Worm (Caenorhabditis elegans) whole organism, young adult: ENCODE results near the gene zgpa-1.

Source experiments
- B0336.3 ChIP-seq: fragments of 200-800 bp; sonication (Bioruptor generic); IDR thresholded peaks from 2 replicates; pipeline ENCODE4 v1.3.6; 2022; ENCODE audit warnings: missing genetic modification characterization, missing compliant biosample characterization
- F22D6.2 ChIP-seq: sonication (generic microtip); optimal IDR thresholded peaks from 2 replicates; lab custom pipeline; 2016; ENCODE audit warnings: mild to moderate bottlenecking, missing genetic modification characterization, missing compliant biosample characterization
- F33H1.4 ChIP-seq: fragments of 200-800 bp; sonication (Bioruptor generic); IDR thresholded peaks from 2 replicates; pipeline ENCODE4 v1.3.6; 2022; ENCODE audit warnings: missing genetic modification reagents, missing genetic modification characterization, missing compliant biosample characterization
- F37B4.10 ChIP-seq: fragments of 200-800 bp; sonication (Bioruptor generic); IDR thresholded peaks from 2 replicates; pipeline ENCODE4 v1.3.6; 2022; ENCODE audit warnings: missing genetic modification characterization, missing compliant biosample characterization
- F49E8.2 ChIP-seq: sonication (generic microtip); optimal IDR thresholded peaks from 3 replicates; lab custom pipeline; 2017; ENCODE audit warnings: missing genetic modification characterization, mild to moderate bottlenecking, missing compliant biosample characterization, antibody characterized with exemption, moderate library complexity; ENCODE audit not compliant: insufficient read depth
- F57A8.1 ChIP-seq: fragments of 200-800 bp; sonication (Bioruptor generic); optimal IDR thresholded peaks from 2 replicates; lab custom pipeline; 2018; ENCODE audit warnings: mild to moderate bottlenecking, missing genetic modification characterization, moderate library complexity, missing compliant biosample characterization
- T26A5.8 ChIP-seq: sonication (generic microtip); optimal IDR thresholded peaks from 2 replicates; lab custom pipeline; 2016; ENCODE audit warnings: missing genetic modification characterization, missing compliant biosample characterization
- Y53G8AR.9 ChIP-seq: fragments of 200-800 bp; sonication (Bioruptor generic); conservative IDR thresholded peaks from 2 replicates; pipeline ENCODE4 v1.3.6; 2022; ENCODE audit warnings: missing genetic modification reagents, missing genetic modification characterization, missing compliant biosample characterization
- Y79H2A.3 ChIP-seq: fragments of 200-800 bp; sonication (Bioruptor generic); conservative IDR thresholded peaks from 2 replicates; pipeline ENCODE4 v1.3.6; 2022; ENCODE audit warnings: missing genetic modification reagents, missing genetic modification characterization, missing compliant biosample characterization
- ZK185.1 ChIP-seq: sonication (generic microtip); optimal IDR thresholded peaks from 2 replicates; lab custom pipeline; 2016; ENCODE audit warnings: mild to moderate bottlenecking, missing genetic modification characterization, missing compliant biosample characterization; ENCODE audit not compliant: poor library complexity, severe bottlenecking
- athp-1 ChIP-seq: sonication (generic microtip); optimal IDR thresholded peaks from 2 replicates; lab custom pipeline; 2017; ENCODE audit warnings: mild to moderate bottlenecking, missing genetic modification characterization, missing compliant biosample characterization
- attf-6 ChIP-seq: fragments of 200-800 bp; sonication (Bioruptor generic); IDR thresholded peaks from 2 replicates; pipeline ENCODE4 v1.3.6; 2022; ENCODE audit warnings: missing genetic modification reagents, missing genetic modification characterization, missing compliant biosample characterization
- bed-1 ChIP-seq: fragments of 200-800 bp; sonication (Bioruptor generic); IDR thresholded peaks from 2 replicates; pipeline ENCODE4 v1.3.6; 2022; ENCODE audit warnings: missing genetic modification reagents, missing genetic modification characterization, missing compliant biosample characterization
- ccch-3 ChIP-seq: fragments of 200-800 bp; sonication (Bioruptor generic); optimal IDR thresholded peaks from 2 replicates; lab custom pipeline; 2018; ENCODE audit warnings: mild to moderate bottlenecking, missing genetic modification characterization, missing compliant biosample characterization
- cebp-1 ChIP-seq, 2 experiments: fragments of 200-800 bp in 1 of 2; sonication (Bioruptor generic) in 1 of 2; sonication (generic microtip) in 1 of 2; IDR thresholded peaks in 1 of 2; optimal IDR thresholded peaks in 1 of 2; 2 replicates each; pipeline versions ENCODE4 v1.3.6 to Lab custom; 2017 to 2022; ENCODE audit warnings: missing compliant biosample characterization in 2 of 2, missing genetic modification characterization in 2 of 2, mild to moderate bottlenecking in 1 of 2, missing genetic modification reagents in 1 of 2, moderate library complexity in 1 of 2
- ceh-100 ChIP-seq: fragments of 200-800 bp; sonication (Bioruptor generic); IDR thresholded peaks from 2 replicates; pipeline ENCODE4 v1.3.6; 2022; ENCODE audit warnings: missing genetic modification reagents, missing genetic modification characterization, missing compliant biosample characterization
- ceh-27 ChIP-seq: fragments of 200-800 bp; sonication (Bioruptor generic); optimal IDR thresholded peaks from 2 replicates; lab custom pipeline; 2018; ENCODE audit warnings: mild to moderate bottlenecking, missing genetic modification characterization, moderate library complexity, missing compliant biosample characterization
- ceh-79 ChIP-seq: sonication (generic microtip); optimal IDR thresholded peaks from 2 replicates; lab custom pipeline; 2017; ENCODE audit warnings: mild to moderate bottlenecking, missing genetic modification characterization, missing compliant biosample characterization
- ceh-91 ChIP-seq: fragments of 200-800 bp; sonication (Bioruptor generic); IDR thresholded peaks from 2 replicates; pipeline ENCODE4 v1.3.6; 2022; ENCODE audit warnings: missing genetic modification reagents, missing genetic modification characterization, missing compliant biosample characterization
- efl-1 ChIP-seq: fragments of 150-350 bp; optimal IDR thresholded peaks from 2 replicates; lab custom pipeline; 2014; ENCODE audit warnings: missing biosample characterization, missing genetic modification reagents, missing genetic modification characterization
- egl-44 ChIP-seq: fragments of 200-800 bp; sonication (Bioruptor generic); IDR thresholded peaks from 2 replicates; pipeline ENCODE4 v1.3.6; 2022; ENCODE audit warnings: missing genetic modification reagents, missing genetic modification characterization, missing compliant biosample characterization
- ekl-4 ChIP-seq: fragments of 200-800 bp; sonication (Bioruptor generic); IDR thresholded peaks from 2 replicates; pipeline ENCODE4 v1.3.6; 2022; ENCODE audit warnings: missing genetic modification reagents, missing genetic modification characterization, missing compliant biosample characterization
- hlh-26 ChIP-seq: fragments of 200-800 bp; sonication (Bioruptor generic); conservative IDR thresholded peaks from 2 replicates; pipeline ENCODE4 v1.3.6; 2022; ENCODE audit warnings: missing genetic modification reagents, missing genetic modification characterization, missing compliant biosample characterization
- hmg-1.2 ChIP-seq: fragments of 200-800 bp; sonication (Bioruptor generic); IDR thresholded peaks from 2 replicates; pipeline ENCODE4 v1.3.6; 2022; ENCODE audit warnings: missing genetic modification reagents, missing genetic modification characterization, missing compliant biosample characterization
- lag-1 ChIP-seq: fragments of 200-800 bp; sonication (Bioruptor generic); IDR thresholded peaks from 2 replicates; pipeline ENCODE4 v1.3.6; 2022; ENCODE audit warnings: missing genetic modification reagents, missing genetic modification characterization, missing compliant biosample characterization
- lin-35 ChIP-seq, 3 experiments: fragments of 150-350 bp in 2 of 3; sonication (generic microtip) in 1 of 3; optimal IDR thresholded peaks; 2 replicates each; lab custom pipeline; 2014 to 2018; ENCODE audit warnings: missing biosample characterization in 3 of 3, missing genetic modification characterization in 3 of 3, missing genetic modification reagents in 3 of 3
- lin-40 ChIP-seq: sonication (generic microtip); optimal IDR thresholded peaks from 2 replicates; lab custom pipeline; 2016; ENCODE audit warnings: missing genetic modification characterization, mild to moderate bottlenecking, missing compliant biosample characterization, missing genotype, missing genetic modification reagents
- madf-10 ChIP-seq: sonication (generic microtip); optimal IDR thresholded peaks from 2 replicates; lab custom pipeline; 2016; ENCODE audit warnings: mild to moderate bottlenecking, missing genetic modification characterization, missing compliant biosample characterization
- madf-3 ChIP-seq: fragments of 200-800 bp; sonication (Bioruptor generic); IDR thresholded peaks from 2 replicates; pipeline ENCODE4 v1.3.6; 2022; ENCODE audit warnings: missing genetic modification reagents, missing genetic modification characterization, missing compliant biosample characterization
- madf-6 ChIP-seq: fragments of 200-800 bp; sonication (Bioruptor generic); IDR thresholded peaks from 2 replicates; pipeline ENCODE4 v1.3.6; 2022; ENCODE audit warnings: missing genetic modification reagents, missing genetic modification characterization, missing compliant biosample characterization
- nfya-1 ChIP-seq: sonication (generic microtip); optimal IDR thresholded peaks from 2 replicates; lab custom pipeline; 2017; ENCODE audit warnings: antibody characterized with exemption, missing compliant biosample characterization, missing genetic modification characterization, borderline replicate concordance; ENCODE audit not compliant: insufficient read depth
- nfyb-1 ChIP-seq: fragments of 200-800 bp; sonication (Bioruptor generic); IDR thresholded peaks from 2 replicates; pipeline ENCODE4 v1.3.6; 2022; ENCODE audit warnings: missing genetic modification reagents, missing genetic modification characterization, missing compliant biosample characterization
- nhr-179 ChIP-seq: sonication (generic microtip); optimal IDR thresholded peaks from 2 replicates; lab custom pipeline; 2016; ENCODE audit warnings: mild to moderate bottlenecking, missing genetic modification characterization, missing compliant biosample characterization
- pbrm-1 ChIP-seq: fragments of 200-800 bp; sonication (Bioruptor generic); IDR thresholded peaks from 2 replicates; pipeline ENCODE4 v1.3.6; 2022; ENCODE audit warnings: missing genetic modification reagents, missing genetic modification characterization, missing compliant biosample characterization
- pha-4 ChIP-seq: fragments of 150-350 bp; sonication (generic microtip); optimal IDR thresholded peaks from 2 replicates; lab custom pipeline; 2014; ENCODE audit warnings: missing biosample characterization, missing genetic modification reagents, missing genetic modification characterization
- rec-8 ChIP-seq, 2 experiments: sonication (generic microtip); optimal IDR thresholded peaks; 2 replicates each; lab custom pipeline; 2016; ENCODE audit warnings: mild to moderate bottlenecking in 2 of 2, missing genetic modification characterization in 2 of 2, missing genetic modification reagents in 2 of 2, missing genotype in 2 of 2, missing biosample characterization in 1 of 2, missing compliant biosample characterization in 1 of 2, moderate library complexity in 1 of 2
- repo-1 ChIP-seq: sonication (generic microtip); optimal IDR thresholded peaks from 2 replicates; lab custom pipeline; 2017; ENCODE audit warnings: mild to moderate bottlenecking, missing genetic modification characterization, missing compliant biosample characterization
- snpc-3.4 ChIP-seq: sonication (generic microtip); optimal IDR thresholded peaks from 2 replicates; lab custom pipeline; 2017; ENCODE audit warnings: missing genetic modification characterization, mild to moderate bottlenecking, missing compliant biosample characterization, antibody characterized with exemption, moderate library complexity, missing genotype, missing genetic modification reagents
- snpc-4 ChIP-seq, 5 experiments: fragments of 150-350 bp in 1 of 5; sonication (generic microtip) in 4 of 5; optimal IDR thresholded peaks; 2 replicates each; lab custom pipeline; 2014 to 2018; ENCODE audit warnings: missing genetic modification characterization in 5 of 5, missing biosample characterization in 3 of 5, antibody characterized with exemption in 2 of 5, mild to moderate bottlenecking in 2 of 5, missing compliant biosample characterization in 2 of 5, missing genotype in 2 of 5, moderate library complexity in 2 of 5, missing genetic modification reagents in 1 of 5
- somi-1 ChIP-seq: fragments of 200-800 bp; sonication (Bioruptor generic); optimal IDR thresholded peaks from 2 replicates; lab custom pipeline; 2018; ENCODE audit warnings: mild to moderate bottlenecking, missing genetic modification characterization, missing compliant biosample characterization
- tbp1 ChIP-seq: fragments of 200-800 bp; sonication (Bioruptor generic); optimal IDR thresholded peaks from 2 replicates; lab custom pipeline; 2018; ENCODE audit warnings: mild to moderate bottlenecking, missing genetic modification characterization, missing compliant biosample characterization
- unc-130 ChIP-seq: sonication (generic microtip); optimal IDR thresholded peaks from 2 replicates; lab custom pipeline; 2016; ENCODE audit warnings: missing genetic modification reagents, missing genetic modification characterization, missing compliant biosample characterization
- unc-62 ChIP-seq: fragments of 150-350 bp; optimal IDR thresholded peaks from 2 replicates; lab custom pipeline; 2014; ENCODE audit warnings: missing biosample characterization, missing genetic modification reagents, missing genetic modification characterization
- xnd-1 ChIP-seq: sonication (generic microtip); optimal IDR thresholded peaks from 2 replicates; lab custom pipeline; 2016; ENCODE audit warnings: missing genotype, missing genetic modification reagents, missing genetic modification characterization, missing compliant biosample characterization
- zim-3 ChIP-seq: sonication (generic microtip); optimal IDR thresholded peaks from 2 replicates; lab custom pipeline; 2017; ENCODE audit warnings: mild to moderate bottlenecking, missing genetic modification characterization, moderate library complexity, missing compliant biosample characterization
- ztf-6 ChIP-seq: fragments of 200-800 bp; sonication (Bioruptor generic); IDR thresholded peaks from 2 replicates; pipeline ENCODE4 v1.3.6; 2022; ENCODE audit warnings: missing genetic modification reagents, missing genetic modification characterization, missing compliant biosample characterization

zgpa-1 gene

ce11 chrIV:7785506-7786065 lies 27.0 kb downstream of the zgpa-1 start, which contains the start of gene tag-322 (continued):
- TF ChIP-seq nfya-1 (tag; lab: Kevin White, UChicago) (no peak), madf-10 (tag; lab: Kevin White, UChicago) (no peak), zim-3 (tag; lab: Kevin White, UChicago) (no peak), ceh-79 (no peak), tbp1 (GFP tag; lab: Kevin White, UChicago) (peak; percentile 16), ceh-100 (GFP tag; lab: Robert Waterston, UW) (0 out of 2 replicates have a peak, but pooled peaks have one; percentile 24), somi-1 (GFP tag; lab: Kevin White, UChicago) (no peak), lin-40 (tag; lab: Kevin White, UChicago) (peak; percentile 41), ccch-3 (no peak), cebp-1 (GFP tag; IDR thresholded peaks at IDR 0.05; lab: Robert Waterston, UW) (no peak), cebp-1 (tag; optimal IDR thresholded peaks at IDR 0.05; lab: Kevin White, UChicago) (peak; percentile 41), F33H1.4 (GFP tag; lab: Robert Waterston, UW) (peak; percentile 47; the same call in 1 of the 2 replicates), repo-1 (no peak), pbrm-1 (GFP tag; lab: Robert Waterston, UW) (0 out of 2 replicates have a peak, but pooled peaks have one; percentile 30), F22D6.2 (tag; lab: Kevin White, UChicago) (no peak), ztf-6 (GFP tag; lab: Robert Waterston, UW) (no peak), bed-1 (no peak), F57A8.1 (GFP tag; lab: Kevin White, UChicago) (no peak), lin-35 (GFP tag; optimal IDR thresholded peaks at IDR 0.05; lab: Kevin White, UChicago) (peak in 1 of 3 experiments; percentile 62), Y53G8AR.9 (GFP tag; lab: Robert Waterston, UW) (no peak), F49E8.2 (tag; lab: Kevin White, UChicago) (peak; percentile 39), Y79H2A.3 (no peak), madf-3 (GFP tag; lab: Robert Waterston, UW) (no peak), hmg-1.2 (0 out of 2 replicates have a peak, but pooled peaks have one; percentile 6), unc-62 (no peak), F37B4.10 (no peak), B0336.3 (GFP tag; lab: Robert Waterston, UW) (0 out of 2 replicates have a peak, but pooled peaks have one; percentile 39), unc-130 (GFP tag; lab: Kevin White, UChicago) (no peak), xnd-1 (tag; lab: Kevin White, UChicago) (no peak), ceh-91 (no peak), madf-6 (peak; percentile 59), hlh-26 (GFP tag; lab: Robert Waterston, UW) (no peak), nfyb-1 (peak; percentile 62; the same call in 1 of the 2 replicates), ekl-4 (GFP tag; lab: Robert Waterston, UW) (peak; percentile 50; the same call in 1 of the 2 replicates), ceh-27 (GFP tag; lab: Kevin White, UChicago) (peak; percentile 1), snpc-3.4 (tag; lab: Kevin White, UChicago) (no peak), snpc-4 (GFP tag; optimal IDR thresholded peaks at IDR 0.05; lab: Kevin White, UChicago) (no peak), snpc-4 (tag; optimal IDR thresholded peaks at IDR 0.05; lab: Kevin White, UChicago) (peak in 2 of 4 experiments; percentile 19 to 42), efl-1 (GFP tag; lab: Kevin White, UChicago) (no peak), athp-1 (tag; lab: Kevin White, UChicago) (no peak), pha-4 (tag; lab: Kevin White, UChicago) (no peak), rec-8 (tag; optimal IDR thresholded peaks at IDR 0.05; lab: Kevin White, UChicago) (no peak), T26A5.8 (tag; lab: Kevin White, UChicago) (no peak), nhr-179 (tag; lab: Kevin White, UChicago) (no peak), ZK185.1 (tag; lab: Kevin White, UChicago) (peak; percentile 35), lag-1 (GFP tag; lab: Robert Waterston, UW) (no peak), egl-44 (GFP tag; lab: Robert Waterston, UW) (no peak), attf-6 (GFP tag; lab: Robert Waterston, UW) (no peak)
